Worm (Caenorhabditis elegans) whole organism, early embryonic: ENCODE data around the gene clec-144.

Experiments used
- B0310.2 ChIP-seq: sonication (generic microtip); optimal IDR thresholded peaks from 2 replicates; lab custom pipeline; 2016; ENCODE audit warnings: mild to moderate bottlenecking, missing genetic modification characterization, missing compliant biosample characterization
- F13C5.2 ChIP-seq: sonication (generic microtip); optimal IDR thresholded peaks from 2 replicates; lab custom pipeline; 2017; ENCODE audit warnings: mild to moderate bottlenecking, missing genetic modification characterization, inconsistent platforms, missing compliant biosample characterization
- ama-1 ChIP-seq: fragments of 150-350 bp; optimal IDR thresholded peaks from 2 replicates; lab custom pipeline; 2014
- ceh-36 ChIP-seq: sonication (generic microtip); optimal IDR thresholded peaks from 2 replicates; lab custom pipeline; 2016; ENCODE audit warnings: missing genetic modification characterization, inconsistent platforms, missing compliant biosample characterization
- ets-7 ChIP-seq: sonication (generic microtip); optimal IDR thresholded peaks from 2 replicates; lab custom pipeline; 2016; ENCODE audit warnings: missing genotype, missing genetic modification characterization, missing compliant biosample characterization
- flt-1 ChIP-seq: fragments of 200-800 bp; sonication (Bioruptor generic); IDR thresholded peaks from 2 replicates; pipeline ENCODE4 v1.3.6; 2022; ENCODE audit warnings: missing genetic modification characterization, missing compliant biosample characterization
- hmbx-1 ChIP-seq: sonication (generic microtip); optimal IDR thresholded peaks from 2 replicates; lab custom pipeline; 2016; ENCODE audit warnings: mild to moderate bottlenecking, missing genetic modification characterization, missing compliant biosample characterization
- hmg-4 ChIP-seq: fragments of 200-800 bp; sonication (Bioruptor generic); optimal IDR thresholded peaks from 2 replicates; lab custom pipeline; 2018; ENCODE audit warnings: mild to moderate bottlenecking, missing genetic modification characterization, missing compliant biosample characterization
- hnd-1 ChIP-seq: sonication (generic microtip); optimal IDR thresholded peaks from 2 replicates; lab custom pipeline; 2016; ENCODE audit warnings: missing genetic modification characterization, missing compliant biosample characterization
- pes-1 ChIP-seq: fragments of 200-800 bp; sonication (Bioruptor generic); IDR thresholded peaks from 2 replicates; pipeline ENCODE4 v1.3.6; 2022; ENCODE audit warnings: missing genetic modification reagents, missing genetic modification characterization, missing compliant biosample characterization
- scrt-1 ChIP-seq: fragments of 200-800 bp; sonication (Bioruptor generic); IDR thresholded peaks from 2 replicates; pipeline ENCODE4 v1.3.6; 2022; ENCODE audit warnings: missing genetic modification characterization, missing compliant biosample characterization
- sea-1 ChIP-seq: fragments of 200-800 bp; sonication (Bioruptor generic); conservative IDR thresholded peaks from 2 replicates; pipeline ENCODE4 v1.3.6; 2022; ENCODE audit warnings: missing genetic modification characterization, missing compliant biosample characterization
- tbx-11 ChIP-seq: fragments of 200-800 bp; sonication (Bioruptor generic); IDR thresholded peaks from 2 replicates; pipeline ENCODE4 v1.3.6; 2022; ENCODE audit warnings: missing genetic modification characterization, missing compliant biosample characterization
- tra-4 ChIP-seq: sonication (generic microtip); optimal IDR thresholded peaks from 2 replicates; lab custom pipeline; 2017; ENCODE audit warnings: missing genetic modification characterization, missing compliant biosample characterization

ce11 chrII:11853108-11853507 is 20.7 kb upstream of the clec-144 start:
- TF ChIP-seq tra-4 (tag; lab: Kevin White, UChicago) (no peak), ceh-36 (tag; lab: Kevin White, UChicago) (no peak), ama-1 (lab: Kevin White, UChicago) (no peak), ets-7 (no peak), pes-1 (GFP tag; lab: Robert Waterston, UW) (no peak), hmbx-1 (no peak), tbx-11 (GFP tag; lab: Robert Waterston, UW) (no peak), hnd-1 (no peak), flt-1 (GFP tag; lab: Robert Waterston, UW) (no peak), scrt-1 (GFP tag; lab: Robert Waterston, UW) (no peak), B0310.2 (tag; lab: Kevin White, UChicago) (no peak), sea-1 (GFP tag; lab: Robert Waterston, UW) (no peak), F13C5.2 (no peak), hmg-4 (no peak)
